Worm (Caenorhabditis elegans) whole organism, mixed stage, embryonic: Measurements from ENCODE around the gene C42C1.19.

Experiments used
- ces-1 ChIP-seq: fragments of 150-350 bp; optimal IDR thresholded peaks from 2 replicates; lab custom pipeline; 2014; ENCODE audit warnings: missing biosample characterization, missing genetic modification reagents, missing genetic modification characterization
- flh-1 ChIP-seq: fragments of 200-800 bp; sonication (Bioruptor generic); optimal IDR thresholded peaks from 2 replicates; lab custom pipeline; 2018; ENCODE audit warnings: mild to moderate bottlenecking, missing genetic modification characterization, moderate library complexity, missing compliant biosample characterization
- hlh-1 ChIP-seq: fragments of 150-350 bp; optimal IDR thresholded peaks from 2 replicates; lab custom pipeline; 2014; ENCODE audit warnings: missing biosample characterization, missing genetic modification reagents, missing genetic modification characterization
- nhr-12 ChIP-seq: fragments of 150-350 bp; optimal IDR thresholded peaks from 2 replicates; lab custom pipeline; 2014; ENCODE audit warnings: missing biosample characterization, missing genetic modification characterization
- nhr-28 ChIP-seq: fragments of 150-350 bp; optimal IDR thresholded peaks from 2 replicates; lab custom pipeline; 2014; ENCODE audit warnings: missing biosample characterization, missing genetic modification characterization
- snpc-4 ChIP-seq: fragments of 150-350 bp; optimal IDR thresholded peaks from 2 replicates; lab custom pipeline; 2014; ENCODE audit warnings: missing biosample characterization, missing genetic modification characterization
- sptf-1 ChIP-seq: sonication (generic microtip); optimal IDR thresholded peaks from 2 replicates; lab custom pipeline; 2017; ENCODE audit warnings: mild to moderate bottlenecking, missing genetic modification characterization, moderate library complexity, missing compliant biosample characterization
- unc-120 ChIP-seq: sonication (generic microtip); optimal IDR thresholded peaks from 2 replicates; lab custom pipeline; 2017; ENCODE audit warnings: missing genetic modification characterization, missing compliant biosample characterization; ENCODE audit not compliant: poor library complexity, severe bottlenecking
- unc-62 ChIP-seq: fragments of 150-350 bp; optimal IDR thresholded peaks from 2 replicates; lab custom pipeline; 2014; ENCODE audit warnings: missing biosample characterization, missing genetic modification reagents, missing genetic modification characterization

ce11 chrIV:12278507-12278906 lies 4.0 kb upstream of the C42C1.19 start, which contains the start of the genes tag-335 and vkmt-1:
- no peak for TF ChIP-seq unc-62
- TF ChIP-seq ces-1: no peak
- TF ChIP-seq snpc-4: no peak
- no peak for TF ChIP-seq nhr-28 (tag; lab: Kevin White, UChicago)
- no peak for TF ChIP-seq nhr-12 (tag; lab: Kevin White, UChicago)
- TF ChIP-seq unc-120: no peak
- TF ChIP-seq hlh-1: no peak
- TF ChIP-seq sptf-1: no peak
- TF ChIP-seq flh-1 (GFP tag; lab: Kevin White, UChicago): no peak
